Worm (Caenorhabditis elegans) whole organism, young adult: ENCODE data around the gene C27B7.6.

Source experiments
- B0019.2 ChIP-seq: fragments of 200-800 bp; sonication (Bioruptor generic); conservative IDR thresholded peaks from 2 replicates; pipeline ENCODE4 v1.3.6; 2022; ENCODE audit warnings: missing genetic modification reagents, missing genetic modification characterization, missing compliant biosample characterization
- D2030.7 ChIP-seq: fragments of 200-800 bp; sonication (Bioruptor generic); IDR thresholded peaks from 2 replicates; pipeline ENCODE4 v1.3.6; 2022; ENCODE audit warnings: missing genetic modification reagents, missing genetic modification characterization, missing compliant biosample characterization
- F23B12.7 ChIP-seq: sonication (generic microtip); optimal IDR thresholded peaks from 2 replicates; lab custom pipeline; 2017; ENCODE audit warnings: missing genetic modification characterization, mild to moderate bottlenecking, missing compliant biosample characterization, antibody characterized with exemption, moderate library complexity; ENCODE audit not compliant: insufficient read depth
- F33H1.4 ChIP-seq: fragments of 200-800 bp; sonication (Bioruptor generic); IDR thresholded peaks from 2 replicates; pipeline ENCODE4 v1.3.6; 2022; ENCODE audit warnings: missing genetic modification reagents, missing genetic modification characterization, missing compliant biosample characterization
- F37B4.10 ChIP-seq: fragments of 200-800 bp; sonication (Bioruptor generic); IDR thresholded peaks from 2 replicates; pipeline ENCODE4 v1.3.6; 2022; ENCODE audit warnings: missing genetic modification characterization, missing compliant biosample characterization
- F39B2.1 ChIP-seq: fragments of 200-800 bp; sonication (Bioruptor generic); IDR thresholded peaks from 2 replicates; pipeline ENCODE4 v1.3.6; 2022; ENCODE audit warnings: missing genetic modification reagents, missing genetic modification characterization, missing compliant biosample characterization
- F57C9.4 ChIP-seq: sonication (generic microtip); optimal IDR thresholded peaks from 2 replicates; lab custom pipeline; 2017; ENCODE audit warnings: mild to moderate bottlenecking, missing genetic modification characterization, missing compliant biosample characterization
- Y56A3A.18 ChIP-seq: fragments of 200-800 bp; sonication (Bioruptor generic); IDR thresholded peaks from 2 replicates; pipeline ENCODE4 v1.3.6; 2022; ENCODE audit warnings: missing genetic modification reagents, missing genetic modification characterization, missing compliant biosample characterization
- ZK185.1 ChIP-seq: sonication (generic microtip); optimal IDR thresholded peaks from 2 replicates; lab custom pipeline; 2016; ENCODE audit warnings: mild to moderate bottlenecking, missing genetic modification characterization, missing compliant biosample characterization; ENCODE audit not compliant: poor library complexity, severe bottlenecking
- attf-3 ChIP-seq: fragments of 200-800 bp; sonication (Bioruptor generic); conservative IDR thresholded peaks from 2 replicates; pipeline ENCODE4 v1.3.6; 2022; ENCODE audit warnings: missing genetic modification reagents, missing genetic modification characterization, missing compliant biosample characterization
- bed-2 ChIP-seq: fragments of 200-800 bp; sonication (Bioruptor generic); IDR thresholded peaks from 2 replicates; pipeline ENCODE4 v1.3.6; 2022; ENCODE audit warnings: missing genetic modification reagents, missing genetic modification characterization, missing compliant biosample characterization
- ccch-3 ChIP-seq: fragments of 200-800 bp; sonication (Bioruptor generic); optimal IDR thresholded peaks from 2 replicates; lab custom pipeline; 2018; ENCODE audit warnings: mild to moderate bottlenecking, missing genetic modification characterization, missing compliant biosample characterization
- ceh-27 ChIP-seq: fragments of 200-800 bp; sonication (Bioruptor generic); optimal IDR thresholded peaks from 2 replicates; lab custom pipeline; 2018; ENCODE audit warnings: mild to moderate bottlenecking, missing genetic modification characterization, moderate library complexity, missing compliant biosample characterization
- ceh-40 ChIP-seq: fragments of 200-800 bp; sonication (Bioruptor generic); IDR thresholded peaks from 2 replicates; pipeline ENCODE4 v1.3.6; 2022; ENCODE audit warnings: missing genetic modification characterization, missing compliant biosample characterization
- die-1 ChIP-seq: sonication (generic microtip); optimal IDR thresholded peaks from 2 replicates; lab custom pipeline; 2016; ENCODE audit warnings: missing genotype, mild to moderate bottlenecking, missing genetic modification characterization, missing compliant biosample characterization
- dox-1 ChIP-seq: fragments of 200-800 bp; sonication (Bioruptor generic); IDR thresholded peaks from 2 replicates; pipeline ENCODE4 v1.3.6; 2022; ENCODE audit warnings: missing genetic modification reagents, missing genetic modification characterization, missing compliant biosample characterization
- dpff-1 ChIP-seq: sonication (generic microtip); optimal IDR thresholded peaks from 2 replicates; lab custom pipeline; 2017; ENCODE audit warnings: mild to moderate bottlenecking, missing genetic modification characterization, missing compliant biosample characterization
- dpl-1 ChIP-seq: fragments of 150-350 bp; optimal IDR thresholded peaks from 2 replicates; lab custom pipeline; 2014; ENCODE audit warnings: missing biosample characterization, missing genetic modification reagents, missing genetic modification characterization
- efl-1 ChIP-seq: fragments of 150-350 bp; optimal IDR thresholded peaks from 2 replicates; lab custom pipeline; 2014; ENCODE audit warnings: missing biosample characterization, missing genetic modification reagents, missing genetic modification characterization
- egrh-3 ChIP-seq: fragments of 200-800 bp; sonication (Bioruptor generic); IDR thresholded peaks from 2 replicates; pipeline ENCODE4 v1.3.6; 2022; ENCODE audit warnings: missing genetic modification reagents, missing genetic modification characterization, missing compliant biosample characterization
- ets-4 ChIP-seq: fragments of 200-800 bp; sonication (Bioruptor generic); optimal IDR thresholded peaks from 2 replicates; lab custom pipeline; 2018; ENCODE audit warnings: mild to moderate bottlenecking, missing genetic modification characterization, missing compliant biosample characterization
- fkh-3 ChIP-seq: sonication (generic microtip); optimal IDR thresholded peaks from 2 replicates; lab custom pipeline; 2016; ENCODE audit warnings: mild to moderate bottlenecking, missing genetic modification characterization, missing compliant biosample characterization
- hmg-20 ChIP-seq: fragments of 200-800 bp; sonication (Bioruptor generic); IDR thresholded peaks from 2 replicates; pipeline ENCODE4 v1.3.6; 2022; ENCODE audit warnings: missing genetic modification reagents, missing genetic modification characterization, missing compliant biosample characterization
- hrde-1 ChIP-seq: sonication (generic microtip); optimal IDR thresholded peaks from 2 replicates; lab custom pipeline; 2016; ENCODE audit warnings: missing genetic modification characterization, mild to moderate bottlenecking, missing compliant biosample characterization, moderate library complexity, missing genotype, missing genetic modification reagents, borderline replicate concordance
- hsf-1 ChIP-seq: fragments of 200-800 bp; sonication (Bioruptor generic); IDR thresholded peaks from 2 replicates; pipeline ENCODE4 v1.3.6; 2022; ENCODE audit warnings: missing genetic modification reagents, missing genetic modification characterization, missing compliant biosample characterization
- lin-35 ChIP-seq, 3 experiments: fragments of 150-350 bp in 2 of 3; sonication (generic microtip) in 1 of 3; optimal IDR thresholded peaks; 2 replicates each; lab custom pipeline; 2014 to 2018; ENCODE audit warnings: missing biosample characterization in 3 of 3, missing genetic modification characterization in 3 of 3, missing genetic modification reagents in 3 of 3
- lin-40 ChIP-seq: sonication (generic microtip); optimal IDR thresholded peaks from 2 replicates; lab custom pipeline; 2016; ENCODE audit warnings: missing genetic modification characterization, mild to moderate bottlenecking, missing compliant biosample characterization, missing genotype, missing genetic modification reagents
- lsy-27 ChIP-seq: sonication (generic microtip); optimal IDR thresholded peaks from 2 replicates; lab custom pipeline; 2017; ENCODE audit warnings: missing genetic modification characterization, mild to moderate bottlenecking, missing compliant biosample characterization, antibody characterized with exemption, missing genotype, borderline replicate concordance; ENCODE audit not compliant: insufficient read depth
- madf-6 ChIP-seq: fragments of 200-800 bp; sonication (Bioruptor generic); IDR thresholded peaks from 2 replicates; pipeline ENCODE4 v1.3.6; 2022; ENCODE audit warnings: missing genetic modification reagents, missing genetic modification characterization, missing compliant biosample characterization
- nfya-1 ChIP-seq: sonication (generic microtip); optimal IDR thresholded peaks from 2 replicates; lab custom pipeline; 2017; ENCODE audit warnings: antibody characterized with exemption, missing compliant biosample characterization, missing genetic modification characterization, borderline replicate concordance; ENCODE audit not compliant: insufficient read depth
- nfyb-1 ChIP-seq: fragments of 200-800 bp; sonication (Bioruptor generic); IDR thresholded peaks from 2 replicates; pipeline ENCODE4 v1.3.6; 2022; ENCODE audit warnings: missing genetic modification reagents, missing genetic modification characterization, missing compliant biosample characterization
- nhr-120 ChIP-seq: fragments of 200-800 bp; sonication (Bioruptor generic); IDR thresholded peaks from 2 replicates; pipeline ENCODE4 v1.3.6; 2022; ENCODE audit warnings: missing genetic modification characterization, missing compliant biosample characterization
- nhr-80 ChIP-seq: sonication (generic microtip); optimal IDR thresholded peaks from 2 replicates; lab custom pipeline; 2016; ENCODE audit warnings: missing genetic modification characterization, missing compliant biosample characterization
- nhr-90 ChIP-seq: sonication (generic microtip); optimal IDR thresholded peaks from 2 replicates; lab custom pipeline; 2016; ENCODE audit warnings: missing genotype, mild to moderate bottlenecking, missing genetic modification characterization, missing compliant biosample characterization
- pha-4 ChIP-seq: fragments of 150-350 bp; sonication (generic microtip); optimal IDR thresholded peaks from 2 replicates; lab custom pipeline; 2014; ENCODE audit warnings: missing biosample characterization, missing genetic modification reagents, missing genetic modification characterization
- repo-1 ChIP-seq: sonication (generic microtip); optimal IDR thresholded peaks from 2 replicates; lab custom pipeline; 2017; ENCODE audit warnings: mild to moderate bottlenecking, missing genetic modification characterization, missing compliant biosample characterization
- snpc-1.3 ChIP-seq: sonication (generic microtip); optimal IDR thresholded peaks from 2 replicates; lab custom pipeline; 2017; ENCODE audit warnings: missing genetic modification characterization, mild to moderate bottlenecking, missing compliant biosample characterization, antibody characterized with exemption, moderate library complexity, missing genotype, missing genetic modification reagents; ENCODE audit not compliant: insufficient read depth
- snpc-4 ChIP-seq, 5 experiments: fragments of 150-350 bp in 1 of 5; sonication (generic microtip) in 4 of 5; optimal IDR thresholded peaks; 2 replicates each; lab custom pipeline; 2014 to 2018; ENCODE audit warnings: missing genetic modification characterization in 5 of 5, missing biosample characterization in 3 of 5, antibody characterized with exemption in 2 of 5, mild to moderate bottlenecking in 2 of 5, missing compliant biosample characterization in 2 of 5, missing genotype in 2 of 5, moderate library complexity in 2 of 5, missing genetic modification reagents in 1 of 5
- unc-130 ChIP-seq: sonication (generic microtip); optimal IDR thresholded peaks from 2 replicates; lab custom pipeline; 2016; ENCODE audit warnings: missing genetic modification reagents, missing genetic modification characterization, missing compliant biosample characterization
- ztf-26 ChIP-seq: sonication (generic microtip); optimal IDR thresholded peaks from 2 replicates; lab custom pipeline; 2017; ENCODE audit warnings: missing genetic modification characterization, missing compliant biosample characterization

C27B7.6 gene

ce11 chrIV:8872958-8873357, 33.2 kb downstream of the C27B7.6 start, which contains the start of gene C09G9.3:
Gene C09G9.3, minus strand, starts transcription at chrIV:8873058.
- TF ChIP-seq hrde-1 (tag; lab: Kevin White, UChicago) (no peak), bed-2 (GFP tag; lab: Robert Waterston, UW) (no peak), egrh-3 (GFP tag; lab: Robert Waterston, UW) (no peak), lin-35 (GFP tag; optimal IDR thresholded peaks at IDR 0.05; lab: Kevin White, UChicago) (no peak), unc-130 (GFP tag; lab: Kevin White, UChicago) (no peak), F23B12.7 (tag; lab: Kevin White, UChicago) (no peak), Y56A3A.18 (no peak), hmg-20 (GFP tag; lab: Robert Waterston, UW) (no peak), fkh-3 (tag; lab: Kevin White, UChicago) (no peak), lin-40 (tag; lab: Kevin White, UChicago) (no peak), F33H1.4 (GFP tag; lab: Robert Waterston, UW) (no peak), madf-6 (GFP tag; lab: Robert Waterston, UW) (no peak), nfyb-1 (GFP tag; lab: Robert Waterston, UW) (no peak), B0019.2 (no peak)

- TF ChIP-seq hsf-1 (GFP tag; lab: Robert Waterston, UW), result no peak
- TF ChIP-seq attf-3 (GFP tag; lab: Robert Waterston, UW), result peak; percentile 94
- peak; percentile 71 for TF ChIP-seq dpl-1 (GFP tag; lab: Kevin White, UChicago)
- peak; percentile 85 for TF ChIP-seq efl-1 (GFP tag; lab: Kevin White, UChicago)
- peak in 1 of 3 experiments; percentile 86 for TF ChIP-seq lin-35 (GFP tag; optimal IDR thresholded peaks at IDR 0.05; lab: Kevin White, UChicago)
Measured at ce11 chrIV:8869624-8870023, 36.5 kb downstream of the C27B7.6 start, which contains the start of gene npp-23. Gene npp-23, minus strand, starts transcription at chrIV:8869679.

ce11 chrIV:8867562-8867961, 38.6 kb downstream of the C27B7.6 start:
- TF ChIP-seq nhr-80 (tag; lab: Kevin White, UChicago) (peak; percentile 18), snpc-1.3 (tag; lab: Kevin White, UChicago) (no peak)

- no peak for TF ChIP-seq nhr-120 (GFP tag; lab: Robert Waterston, UW)
- TF ChIP-seq ets-4 (GFP tag; lab: Kevin White, UChicago), result peak; percentile 68
- peak; percentile 17 for TF ChIP-seq ZK185.1 (tag; lab: Kevin White, UChicago)
- TF ChIP-seq ccch-3 (GFP tag; lab: Kevin White, UChicago), result no peak
- peak; percentile 62 for TF ChIP-seq nhr-90 (tag; lab: Kevin White, UChicago)
- TF ChIP-seq D2030.7, result no peak
- no peak for TF ChIP-seq hsf-1 (GFP tag; lab: Robert Waterston, UW)
- TF ChIP-seq dpff-1 (tag; lab: Kevin White, UChicago), result no peak
- no peak for TF ChIP-seq fkh-3 (tag; lab: Kevin White, UChicago)
- TF ChIP-seq F37B4.10 (GFP tag; lab: Robert Waterston, UW), result no peak
- TF ChIP-seq ztf-26 (tag; lab: Kevin White, UChicago), result peak; percentile 67
- TF ChIP-seq die-1, result no peak
- peak; percentile 17 for TF ChIP-seq efl-1 (GFP tag; lab: Kevin White, UChicago)
- TF ChIP-seq lsy-27 (tag; lab: Kevin White, UChicago), result no peak
- no peak for TF ChIP-seq F57C9.4 (tag; lab: Kevin White, UChicago)
- no peak for TF ChIP-seq ceh-27 (GFP tag; lab: Kevin White, UChicago)
- 0 out of 2 replicates have a peak, but pooled peaks have one; percentile 10 for TF ChIP-seq hmg-20 (GFP tag; lab: Robert Waterston, UW)
- TF ChIP-seq F39B2.1 (GFP tag; lab: Robert Waterston, UW), result no peak
- peak; percentile 90 for TF ChIP-seq dox-1 (GFP tag; lab: Robert Waterston, UW)
- peak; percentile 33 for TF ChIP-seq snpc-1.3 (tag; lab: Kevin White, UChicago)
- no peak for TF ChIP-seq ceh-40
- no peak for TF ChIP-seq snpc-4 (GFP tag; optimal IDR thresholded peaks at IDR 0.05; lab: Kevin White, UChicago)
- peak in 2 of 4 experiments; percentile 30 to 41 for TF ChIP-seq snpc-4 (tag; optimal IDR thresholded peaks at IDR 0.05; lab: Kevin White, UChicago)
- TF ChIP-seq repo-1 (tag; lab: Kevin White, UChicago), result no peak
- TF ChIP-seq nfya-1 (tag; lab: Kevin White, UChicago), result no peak
- no peak for TF ChIP-seq pha-4 (tag; lab: Kevin White, UChicago)
- TF ChIP-seq attf-3 (GFP tag; lab: Robert Waterston, UW), result peak; percentile 23; the same call in 1 of the 2 replicates
- TF ChIP-seq lin-40 (tag; lab: Kevin White, UChicago), result peak; percentile 38
- TF ChIP-seq nfyb-1 (GFP tag; lab: Robert Waterston, UW), result peak; percentile 61
Measured at ce11 chrIV:8866092-8866491, 40.1 kb downstream of the C27B7.6 start.
